Worm (Caenorhabditis elegans): Measurements from ENCODE around the gene C48B4.11.

- TF ChIP-seq ztf-22 (GFP tag; optimal IDR thresholded peaks at IDR 0.05) (no peak), ama-1 (optimal IDR thresholded peaks at IDR 0.05) (no peak), ama-1 (GFP tag; optimal IDR thresholded peaks at IDR 0.05) (no peak), snpc-3.4 (tag; optimal IDR thresholded peaks at IDR 0.05) (no peak), snpc-4 (GFP tag; optimal IDR thresholded peaks at IDR 0.05) (no peak), snpc-4 (tag; optimal IDR thresholded peaks at IDR 0.05) (no peak), aptf-3 (GFP tag; IDR thresholded peaks at IDR 0.05) (no peak), tlf-1 (GFP tag; optimal IDR thresholded peaks at IDR 0.05) (no peak), F22D6.2 (tag; optimal IDR thresholded peaks at IDR 0.05) (no peak), aptf-2 (GFP tag; conservative IDR thresholded peaks at IDR 0.05) (no peak), sea-2 (GFP tag; IDR thresholded peaks at IDR 0.05) (no peak), egl-44 (GFP tag; IDR thresholded peaks at IDR 0.05) (no peak), F33H1.4 (GFP tag; IDR thresholded peaks at IDR 0.05) (no peak)
Measured at ce11 chrIII:9525252-9525651, 40.7 kb downstream of the C48B4.11 start, which contains the start of gene trpp-3.
